Worm (Caenorhabditis elegans) whole organism, L1 larva: ENCODE measurements around the gene T11G6.2.

Experiments used
- ceh-63 ChIP-seq: fragments of 200-800 bp; sonication (Bioruptor generic); optimal IDR thresholded peaks from 2 replicates; lab custom pipeline; 2018; ENCODE audit warnings: mild to moderate bottlenecking, missing genetic modification characterization, missing compliant biosample characterization
- efl-1 ChIP-seq, 4 experiments: fragments of 150-350 bp; optimal IDR thresholded peaks in 3 of 4; peaks in 1 of 4; 1 replicate in 1 of 4; 2 replicates in 3 of 4; lab custom pipeline; 2014; ENCODE audit warnings: missing biosample characterization in 2 of 4, missing genetic modification characterization in 2 of 4, missing genetic modification reagents in 2 of 4
- mep-1 ChIP-seq: fragments of 150-350 bp; optimal IDR thresholded peaks from 2 replicates; lab custom pipeline; 2014; ENCODE audit warnings: missing biosample characterization, missing genetic modification characterization
- ztf-11 ChIP-seq, 2 experiments: sonication (generic microtip); optimal IDR thresholded peaks; 2 replicates each; lab custom pipeline; 2016 to 2017; ENCODE audit warnings: missing genetic modification characterization in 2 of 2, missing biosample characterization in 1 of 2, missing compliant biosample characterization in 1 of 2
- ztf-4 ChIP-seq: fragments of 150-350 bp; optimal IDR thresholded peaks from 2 replicates; lab custom pipeline; 2014; ENCODE audit warnings: missing biosample characterization, missing genetic modification characterization

ce11 chrIV:10899091-10899490 is 40.8 kb upstream of the T11G6.2 start, which contains the start of the genes F13E9.9 and F13E9.19:
- TF ChIP-seq ztf-4 (no peak), mep-1 (no peak), efl-1 (optimal IDR thresholded peaks at IDR 0.05; lab: Kevin White, UChicago) (no peak), efl-1 (GFP tag; optimal IDR thresholded peaks at IDR 0.05 in 1 of 2; lab: Kevin White, UChicago) (no peak), ceh-63 (GFP tag; lab: Kevin White, UChicago) (no peak), ztf-11 (tag; optimal IDR thresholded peaks at IDR 0.05; lab: Kevin White, UChicago) (no peak)
